Fruit fly (Drosophila melanogaster) whole organism, embryonic: ENCODE measurements around the gene CG42711.

Source experiments
- E2f1 ChIP-seq: fragments of 200-800 bp; sonication (Bioruptor generic); IDR thresholded peaks from 2 replicates; pipeline ENCODE4 v1.3.6; 2022; ENCODE audit warnings: missing biosample characterization, missing genetic modification characterization
- pan ChIP-seq, 4 experiments: fragments of >200 bp in 3 of 4; fragments of 200-800 bp in 1 of 4; sonication (Bioruptor generic) in 1 of 4; optimal IDR thresholded peaks in 3 of 4; IDR thresholded peaks in 1 of 4; 2 replicates each; pipeline versions ENCODE4 v1.3.6 to Lab custom; 2017 to 2022; ENCODE audit warnings: missing biosample characterization in 2 of 4, missing genetic modification characterization in 2 of 4, mixed read lengths in 1 of 4

DNA sequence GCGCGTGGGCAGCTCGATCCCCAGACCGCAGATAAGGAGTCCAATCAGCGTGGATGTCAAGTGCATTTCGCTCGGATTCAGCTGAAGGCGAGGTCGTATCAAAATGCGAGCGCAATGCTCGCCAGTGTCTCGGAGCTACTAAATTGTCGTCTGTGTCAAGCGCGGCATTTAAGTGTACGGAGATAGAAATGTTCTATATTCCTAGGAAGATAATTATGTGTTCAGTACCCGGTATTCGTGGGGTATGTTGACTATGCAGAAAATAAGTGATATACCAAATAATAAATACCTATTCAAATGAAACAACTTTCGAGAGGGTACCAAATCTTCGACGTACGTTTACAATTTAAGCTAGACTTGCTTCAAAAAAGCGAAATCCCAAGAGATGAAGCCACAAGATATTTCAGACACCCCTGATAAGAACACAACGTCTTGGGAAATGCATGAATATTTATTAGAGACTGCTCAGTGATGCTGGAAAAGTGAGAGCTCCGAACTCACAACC lies 36.7 kb upstream of the CG42711 start, which contains the start of gene NimB3:
- TF ChIP-seq E2f1 (GFP tag; lab: Robert Waterston, UW) (no peak), pan (optimal IDR thresholded peaks at IDR 0.05; lab: Kevin White, UChicago) (no peak), pan (GFP tag; optimal IDR thresholded peaks at IDR 0.05 in 1 of 2, IDR thresholded peaks at IDR 0.05 in 1 of 2) (no peak)
